Worm (Caenorhabditis elegans): ENCODE results near the gene chil-5.

ce11 chrII:9871061-9871460 is 11.6 kb upstream of the chil-5 start, which contains the start of gene chil-7:
- no peak for TF ChIP-seq ama-1 (optimal IDR thresholded peaks at IDR 0.05)
- no peak for TF ChIP-seq pes-1 (GFP tag; IDR thresholded peaks at IDR 0.05)
- no peak for TF ChIP-seq aly-1 (tag; optimal IDR thresholded peaks at IDR 0.05)
- TF ChIP-seq ets-7 (tag; optimal IDR thresholded peaks at IDR 0.05), result no peak
- no peak for TF ChIP-seq tbx-37 (GFP tag; conservative IDR thresholded peaks at IDR 0.05)
- TF ChIP-seq tbx-11 (GFP tag; IDR thresholded peaks at IDR 0.05), result no peak
- no peak for TF ChIP-seq hmg-4 (GFP tag; optimal IDR thresholded peaks at IDR 0.05)

All from whole organism, early embryonic.